Fruit fly (Drosophila melanogaster) S2 (cell line): ENCODE results near the gene CG13937.

ENCODE experiments used
- CG8478 ChIP-seq: fragments of >200 bp; optimal IDR thresholded peaks from 2 replicates; lab custom pipeline; 2018
- CTCF ChIP-seq, 2 experiments: fragments of >200 bp; optimal IDR thresholded peaks; 2 replicates each; lab custom pipeline; 2018

- TF ChIP-seq CTCF (optimal IDR thresholded peaks at IDR 0.05; lab: Kevin White, UChicago) (peak; percentile 59 to 73), CG8478 (lab: Kevin White, UChicago) (no peak)
Observed at dm6 chr3L:1890941-1891340, 8.1 kb upstream of the CG13937 start.
